Worm (Caenorhabditis elegans) whole organism, early embryonic: ENCODE data around the gene crb-1.

Experiments
- B0310.2 ChIP-seq: sonication (generic microtip); optimal IDR thresholded peaks from 2 replicates; lab custom pipeline; 2016; ENCODE audit warnings: mild to moderate bottlenecking, missing genetic modification characterization, missing compliant biosample characterization
- ama-1 ChIP-seq: fragments of 150-350 bp; optimal IDR thresholded peaks from 2 replicates; lab custom pipeline; 2014
- ceh-13 ChIP-seq: fragments of 200-800 bp; sonication (Bioruptor generic); optimal IDR thresholded peaks from 2 replicates; lab custom pipeline; 2018; ENCODE audit warnings: mild to moderate bottlenecking, missing genetic modification characterization, missing compliant biosample characterization
- ceh-36 ChIP-seq: sonication (generic microtip); optimal IDR thresholded peaks from 2 replicates; lab custom pipeline; 2016; ENCODE audit warnings: missing genetic modification characterization, inconsistent platforms, missing compliant biosample characterization
- tbx-11 ChIP-seq: fragments of 200-800 bp; sonication (Bioruptor generic); IDR thresholded peaks from 2 replicates; pipeline ENCODE4 v1.3.6; 2022; ENCODE audit warnings: missing genetic modification characterization, missing compliant biosample characterization

ce11 chrX:17363491-17363890, 50.3 kb downstream of the crb-1 start:
- no peak for TF ChIP-seq ama-1
- no peak for TF ChIP-seq ceh-13 (GFP tag; lab: Kevin White, UChicago)
- TF ChIP-seq ceh-36 (tag; lab: Kevin White, UChicago): no peak
- no peak for TF ChIP-seq B0310.2
- no peak for TF ChIP-seq tbx-11 (GFP tag; lab: Robert Waterston, UW)
